Worm (Caenorhabditis elegans): Measurements from ENCODE around the gene Y43F8B.3.

ce11 chrV:19549689-19550088 lies 46.8 kb downstream of the Y43F8B.3 start, which contains the start of gene Y43F8B.20:
- TF ChIP-seq unc-62 (GFP tag; optimal IDR thresholded peaks at IDR 0.05) (no peak), ztf-11 (tag; optimal IDR thresholded peaks at IDR 0.05) (no peak), mdl-1 (tag; optimal IDR thresholded peaks at IDR 0.05) (no peak), unc-39 (tag; optimal IDR thresholded peaks at IDR 0.05) (no peak), lin-39 (tag; optimal IDR thresholded peaks at IDR 0.05) (no peak), fos-1 (tag; optimal IDR thresholded peaks at IDR 0.05) (no peak), aly-2 (tag; optimal IDR thresholded peaks at IDR 0.05) (no peak), R02D3.7 (tag; optimal IDR thresholded peaks at IDR 0.05) (no peak), nhr-11 (tag; optimal IDR thresholded peaks at IDR 0.05) (no peak), F13H6.1 (tag; optimal IDR thresholded peaks at IDR 0.05) (no peak), ztf-1 (GFP tag; conservative IDR thresholded peaks at IDR 0.05) (no peak), egl-27 (tag; optimal IDR thresholded peaks at IDR 0.05) (no peak), ceh-82 (tag; optimal IDR thresholded peaks at IDR 0.05) (no peak)
